Fruit fly (Drosophila melanogaster) S2 (cell line): ENCODE results near the gene CG6380.

ENCODE experiments used
- CG8478 ChIP-seq: fragments of >200 bp; optimal IDR thresholded peaks from 2 replicates; lab custom pipeline; 2018
- CTCF ChIP-seq, 2 experiments: fragments of >200 bp; optimal IDR thresholded peaks; 2 replicates each; lab custom pipeline; 2018

- no peak for TF ChIP-seq CG8478
- no peak for TF ChIP-seq CTCF (optimal IDR thresholded peaks at IDR 0.05; lab: Kevin White, UChicago)
Measured at dm6 chr2L:17263352-17263751, 28.6 kb downstream of the CG6380 start.
